Fruit fly (Drosophila melanogaster) whole organism, pupa: ENCODE data around the gene Vps52.

ENCODE experiments used
- CG10348 ChIP-seq: fragments of 200-800 bp; sonication (Bioruptor generic); IDR thresholded peaks from 2 replicates; pipeline ENCODE4 v1.3.6; 2022; ENCODE audit warnings: missing biosample characterization, missing genetic modification characterization
- CG12605 ChIP-seq: fragments of 200-800 bp; sonication (Bioruptor generic); IDR thresholded peaks from 2 replicates; pipeline ENCODE4 v1.3.6; 2022; ENCODE audit warnings: missing biosample characterization, missing genetic modification characterization
- CG13204 ChIP-seq: fragments of 200-800 bp; sonication (Bioruptor generic); optimal IDR thresholded peaks from 2 replicates; lab custom pipeline; 2018; ENCODE audit warnings: missing biosample characterization, mild to moderate bottlenecking, missing genetic modification characterization, moderate library complexity
- CG14655 ChIP-seq: fragments of 200-800 bp; sonication (Bioruptor generic); optimal IDR thresholded peaks from 3 replicates; lab custom pipeline; 2017; ENCODE audit warnings: mild to moderate bottlenecking, missing biosample characterization, missing genetic modification reagents, missing genetic modification characterization
- CG15710 ChIP-seq: fragments of 200-800 bp; sonication (Bioruptor generic); optimal IDR thresholded peaks from 2 replicates; lab custom pipeline; 2018; ENCODE audit warnings: missing biosample characterization, mild to moderate bottlenecking, missing genetic modification characterization, moderate library complexity
- CG17806 ChIP-seq: fragments of 200-800 bp; sonication (Bioruptor generic); optimal IDR thresholded peaks from 2 replicates; lab custom pipeline; 2018; ENCODE audit warnings: missing biosample characterization, mild to moderate bottlenecking, missing genetic modification characterization, moderate library complexity
- CG32121 ChIP-seq: fragments of 200-800 bp; sonication (Bioruptor generic); IDR thresholded peaks from 2 replicates; pipeline ENCODE4 v1.3.6; 2022; ENCODE audit warnings: missing biosample characterization, missing genetic modification characterization
- CG34367 ChIP-seq: fragments of 200-800 bp; sonication (Bioruptor generic); optimal IDR thresholded peaks from 2 replicates; lab custom pipeline; 2018; ENCODE audit warnings: missing biosample characterization, mild to moderate bottlenecking, missing genetic modification characterization
- CG4496 ChIP-seq: fragments of 200-800 bp; sonication (Bioruptor generic); IDR thresholded peaks from 3 replicates; pipeline ENCODE4 v1.3.6; 2022; ENCODE audit warnings: missing biosample characterization, missing genetic modification characterization
- CG8159 ChIP-seq: fragments of 200-800 bp; sonication (Bioruptor generic); optimal IDR thresholded peaks from 3 replicates; lab custom pipeline; 2018; ENCODE audit warnings: missing biosample characterization, mild to moderate bottlenecking, missing genetic modification characterization, moderate library complexity
- CG8301 ChIP-seq: fragments of 200-800 bp; sonication (Bioruptor generic); optimal IDR thresholded peaks from 2 replicates; lab custom pipeline; 2018; ENCODE audit warnings: missing biosample characterization, mild to moderate bottlenecking, missing genetic modification characterization
- CG9948 ChIP-seq: fragments of 200-800 bp; sonication (Bioruptor generic); optimal IDR thresholded peaks from 2 replicates; lab custom pipeline; 2018; ENCODE audit warnings: missing biosample characterization, mild to moderate bottlenecking, missing genetic modification characterization, moderate library complexity
- D1 ChIP-seq: fragments of 200-800 bp; sonication (Bioruptor generic); optimal IDR thresholded peaks from 2 replicates; lab custom pipeline; 2018; ENCODE audit warnings: missing biosample characterization, mild to moderate bottlenecking, missing genetic modification characterization, moderate library complexity
- EcR ChIP-seq: fragments of 200-800 bp; sonication (Bioruptor generic); optimal IDR thresholded peaks from 3 replicates; lab custom pipeline; 2019; ENCODE audit warnings: missing biosample characterization, missing genetic modification characterization, mild to moderate bottlenecking, moderate library complexity, missing genetic modification reagents
- Ets98B ChIP-seq: fragments of 200-800 bp; sonication (Bioruptor generic); IDR thresholded peaks from 2 replicates; pipeline ENCODE4 v1.3.6; 2022; ENCODE audit warnings: missing biosample characterization, missing genetic modification characterization
- Pif1A ChIP-seq: fragments of 200-800 bp; sonication (Bioruptor generic); optimal IDR thresholded peaks from 3 replicates; lab custom pipeline; 2016; ENCODE audit warnings: missing biosample characterization, missing genetic modification characterization
- Pif1B ChIP-seq: fragments of 200-800 bp; sonication (Bioruptor generic); optimal IDR thresholded peaks from 3 replicates; lab custom pipeline; 2016; ENCODE audit warnings: missing biosample characterization, missing genetic modification characterization
- Snoo ChIP-seq: fragments of 200-800 bp; sonication (Bioruptor generic); optimal IDR thresholded peaks from 3 replicates; lab custom pipeline; 2017; ENCODE audit warnings: missing biosample characterization, mild to moderate bottlenecking, missing genetic modification characterization, inconsistent platforms
- fd96Ca ChIP-seq: fragments of 200-800 bp; sonication (Bioruptor generic); IDR thresholded peaks from 3 replicates; pipeline ENCODE4 v1.3.6; 2022; ENCODE audit warnings: missing biosample characterization, missing genetic modification characterization
- gl ChIP-seq: fragments of 200-800 bp; sonication (Bioruptor generic); optimal IDR thresholded peaks from 2 replicates; lab custom pipeline; 2018; ENCODE audit warnings: missing biosample characterization, mild to moderate bottlenecking, missing genetic modification characterization
- rn ChIP-seq: fragments of 200-800 bp; sonication (Bioruptor generic); IDR thresholded peaks from 2 replicates; pipeline ENCODE4 v1.3.6; 2022; ENCODE audit warnings: missing biosample characterization, missing genetic modification characterization

The Vps52 gene

DNA sequence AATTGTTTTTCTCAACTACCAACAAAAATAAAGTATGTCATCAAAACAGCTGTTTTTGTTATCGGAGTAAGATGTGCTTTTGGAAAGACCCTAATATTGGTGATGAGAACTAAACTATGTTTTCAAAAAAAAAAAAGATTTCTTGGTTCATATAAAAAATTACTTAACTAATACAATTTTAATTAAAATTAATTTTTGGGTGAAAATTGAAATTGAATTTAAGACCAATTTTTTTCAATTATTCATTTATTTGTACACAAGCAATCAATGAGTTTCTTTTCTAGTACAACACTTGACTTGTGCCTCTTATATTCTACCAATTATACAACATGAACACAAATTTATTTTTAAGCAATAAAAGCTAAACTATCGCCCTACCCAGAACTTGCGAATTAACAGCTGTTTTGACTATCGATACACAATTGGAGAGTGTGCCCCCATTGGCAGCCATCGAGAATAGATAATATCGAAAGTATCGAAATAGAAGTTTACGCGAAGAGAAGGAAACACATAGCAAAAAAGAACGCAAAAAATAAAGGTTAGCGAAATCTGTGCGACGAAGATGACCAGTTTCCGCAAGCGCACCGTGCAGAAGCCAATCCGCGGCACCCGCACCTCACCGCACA, at the start of gene Vps52, which contains the start of gene Elp4:
TSS of gene Vps52 (minus strand) at position 51 of the 626 bp plus-strand sequence.
TSS of gene Elp4 (plus strand) at position 292 of the 626 bp plus-strand sequence.
- TF ChIP-seq Pif1B (GFP tag; lab: Kevin White, UChicago), result no peak
- TF ChIP-seq CG9948 (tag; lab: Kevin White, UChicago), result peak; percentile 72
- TF ChIP-seq CG17806, result peak; percentile 72
- peak; percentile 64 for TF ChIP-seq CG34367 (tag; lab: Kevin White, UChicago)
- 0 out of 2 replicates have a peak, but pooled peaks have one; percentile 23 for TF ChIP-seq CG12605 (GFP tag; lab: Robert Waterston, UW)
- TF ChIP-seq Ets98B (GFP tag; lab: Robert Waterston, UW), result peak; percentile 38; the same call in 1 of the 2 replicates
- TF ChIP-seq CG32121 (GFP tag; lab: Robert Waterston, UW), result peak; percentile 58; the same call in 1 of the 2 replicates
- no peak for TF ChIP-seq CG14655 (GFP tag; lab: Kevin White, UChicago)
- TF ChIP-seq Snoo (tag; lab: Kevin White, UChicago), result peak; percentile 72
- peak; percentile 65 for TF ChIP-seq CG15710 (tag; lab: Kevin White, UChicago)
- no peak for TF ChIP-seq EcR

DNA sequence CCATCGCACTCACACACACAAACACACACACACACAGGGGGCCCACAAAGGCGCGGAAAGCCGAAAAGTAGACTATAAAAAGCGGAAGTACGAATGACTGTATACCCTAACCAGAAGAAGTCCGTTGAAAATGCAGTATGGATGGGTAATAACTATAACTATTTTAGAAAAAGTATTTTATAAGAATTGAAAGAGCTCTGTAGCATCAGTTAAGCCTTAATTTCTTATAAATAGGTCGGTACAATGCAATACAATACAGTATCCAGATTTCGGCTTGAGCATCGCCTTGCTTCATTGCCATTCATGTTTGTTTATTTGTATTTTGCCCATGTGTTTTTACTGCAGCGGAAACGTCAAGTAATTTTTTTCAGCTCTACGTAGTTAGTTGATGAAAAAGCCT, 45.8 kb upstream of the Vps52 start:
- no peak for TF ChIP-seq CG34367 (tag; lab: Kevin White, UChicago)
- peak; percentile 43; the same call in 1 of the 2 replicates for TF ChIP-seq Ets98B (GFP tag; lab: Robert Waterston, UW)
- TF ChIP-seq CG8159 (tag; lab: Kevin White, UChicago), result peak; percentile 62
- peak; percentile 48 for TF ChIP-seq CG14655 (GFP tag; lab: Kevin White, UChicago)
- TF ChIP-seq CG9948 (tag; lab: Kevin White, UChicago), result no peak
- TF ChIP-seq Pif1B (GFP tag; lab: Kevin White, UChicago), result peak; percentile 26
- TF ChIP-seq Pif1A (GFP tag; lab: Kevin White, UChicago), result peak; percentile 30
- TF ChIP-seq CG15710 (tag; lab: Kevin White, UChicago), result peak; percentile 57
- TF ChIP-seq CG4496 (GFP tag; lab: Robert Waterston, UW), result no peak
- no peak for TF ChIP-seq CG8301
- peak; percentile 49; the same call in 2 of the 3 replicates for TF ChIP-seq fd96Ca (GFP tag; lab: Robert Waterston, UW)

DNA sequence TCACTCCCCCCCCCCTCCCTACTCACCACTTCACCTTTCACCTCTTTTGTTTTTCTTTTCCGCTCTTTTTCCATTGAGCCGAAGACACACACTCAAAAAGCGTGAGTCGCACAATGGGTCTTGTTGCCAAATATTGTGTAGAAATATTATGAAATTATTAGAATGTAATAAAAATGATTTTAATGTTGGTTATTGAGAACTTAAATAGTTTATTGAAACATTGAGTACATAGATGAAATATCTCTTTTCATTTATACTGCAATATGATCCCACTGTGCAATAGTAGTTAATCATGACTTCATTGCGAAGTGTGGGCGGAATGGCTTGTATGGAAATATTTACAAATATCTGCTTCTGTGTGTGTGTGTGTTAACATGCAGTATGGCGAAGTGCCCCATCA, 43.4 kb upstream of the Vps52 start:
- TF ChIP-seq CG17806, result peak; percentile 60
- peak; percentile 84 for TF ChIP-seq Ets98B (GFP tag; lab: Robert Waterston, UW)
- peak; percentile 89 for TF ChIP-seq CG4496 (GFP tag; lab: Robert Waterston, UW)
- TF ChIP-seq CG15710 (tag; lab: Kevin White, UChicago), result peak; percentile 64
- TF ChIP-seq D1 (tag; lab: Kevin White, UChicago), result no peak
- TF ChIP-seq fd96Ca (GFP tag; lab: Robert Waterston, UW), result peak; percentile 44; the same call in 1 of the 3 replicates
- TF ChIP-seq CG12605 (GFP tag; lab: Robert Waterston, UW), result peak; percentile 81
- TF ChIP-seq EcR, result no peak
- TF ChIP-seq CG14655 (GFP tag; lab: Kevin White, UChicago), result peak; percentile 63
- peak; percentile 30 for TF ChIP-seq CG34367 (tag; lab: Kevin White, UChicago)
- no peak for TF ChIP-seq Snoo (tag; lab: Kevin White, UChicago)
- peak; percentile 0 for TF ChIP-seq Pif1B (GFP tag; lab: Kevin White, UChicago)
- peak; percentile 72; the same call in 1 of the 2 replicates for TF ChIP-seq CG32121 (GFP tag; lab: Robert Waterston, UW)
- TF ChIP-seq gl, result no peak
- no peak for TF ChIP-seq CG10348 (GFP tag; lab: Robert Waterston, UW)
- TF ChIP-seq rn, result peak; percentile 40; the same call in 1 of the 2 replicates
- TF ChIP-seq Pif1A (GFP tag; lab: Kevin White, UChicago), result peak; percentile 20
- TF ChIP-seq CG8301, result peak; percentile 63
- peak; percentile 57 for TF ChIP-seq CG9948 (tag; lab: Kevin White, UChicago)
- peak; percentile 71 for TF ChIP-seq CG8159 (tag; lab: Kevin White, UChicago)
- TF ChIP-seq CG13204 (GFP tag; lab: Kevin White, UChicago), result no peak
- TF ChIP-seq, all 21 proteins: peak for 15

DNA sequence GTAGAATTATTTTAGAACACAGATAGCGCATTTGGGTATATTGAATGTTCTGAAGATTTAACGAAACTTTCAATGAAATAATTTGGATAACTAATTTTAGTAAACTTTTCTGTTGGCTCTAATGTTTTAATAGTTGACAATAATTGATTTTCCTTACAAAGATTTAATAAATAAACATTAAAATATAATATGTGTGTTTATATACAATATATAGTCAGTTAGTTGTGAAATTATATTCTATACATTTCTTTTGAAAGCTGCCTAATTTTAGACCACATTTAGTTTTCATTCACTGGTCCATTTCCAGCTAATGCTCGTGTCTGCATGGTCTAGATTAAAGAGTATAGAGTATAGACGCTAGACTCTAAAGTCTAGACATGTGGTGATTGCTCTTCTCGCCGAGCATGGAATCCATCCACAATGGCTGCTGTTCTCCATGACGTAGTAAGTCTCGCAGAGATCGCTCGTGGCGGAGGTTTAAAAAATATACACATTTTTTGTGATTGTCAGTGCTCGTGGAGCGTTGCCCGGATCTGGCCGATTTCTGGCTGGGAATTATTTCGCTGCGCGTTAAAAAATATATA, 35.2 kb upstream of the Vps52 start, which contains the start of gene GluRIIB:
TSS of gene GluRIIB (plus strand) at position 534 of the 584 bp plus-strand sequence.
- TF ChIP-seq CG14655 (GFP tag; lab: Kevin White, UChicago) (peak; percentile 20), CG34367 (tag; lab: Kevin White, UChicago) (no peak)

DNA sequence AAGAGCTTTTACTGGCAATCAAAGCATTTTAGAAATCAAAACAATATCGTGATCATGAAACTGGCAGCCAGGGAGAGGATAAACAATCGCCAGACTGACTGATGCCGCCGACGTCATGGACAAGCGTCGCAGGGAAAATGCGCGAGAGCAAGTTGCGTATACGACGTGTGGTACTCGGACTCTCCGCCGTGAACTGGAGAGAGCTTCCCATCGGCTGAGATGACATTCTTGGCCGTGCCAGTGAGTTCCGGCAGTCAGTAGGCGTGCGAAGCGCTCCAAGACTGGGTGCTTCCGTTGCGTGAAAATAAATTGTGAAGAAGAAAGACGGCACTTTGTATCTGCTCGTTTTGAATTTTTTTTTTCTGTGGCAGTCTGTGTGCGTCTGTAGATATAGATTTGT, 31.1 kb upstream of the Vps52 start, which contains the start of gene GluRIIA:
TSS of gene GluRIIA (plus strand) at position 255 of the 400 bp plus-strand sequence.
- TF ChIP-seq Pif1A (GFP tag; lab: Kevin White, UChicago) (no peak), Snoo (tag; lab: Kevin White, UChicago) (no peak), fd96Ca (GFP tag; lab: Robert Waterston, UW) (no peak), CG34367 (tag; lab: Kevin White, UChicago) (no peak), CG8159 (tag; lab: Kevin White, UChicago) (no peak), CG13204 (GFP tag; lab: Kevin White, UChicago) (no peak), gl (no peak), Pif1B (GFP tag; lab: Kevin White, UChicago) (no peak), CG10348 (GFP tag; lab: Robert Waterston, UW) (no peak), CG14655 (GFP tag; lab: Kevin White, UChicago) (no peak), CG12605 (GFP tag; lab: Robert Waterston, UW) (no peak), CG8301 (no peak), Ets98B (GFP tag; lab: Robert Waterston, UW) (no peak), CG9948 (tag; lab: Kevin White, UChicago) (no peak)
